Worm (Caenorhabditis elegans) whole organism, L3 larva: ENCODE results near the gene rps-21.

Source experiments
- ceh-82 ChIP-seq: fragments of 150-350 bp; optimal IDR thresholded peaks from 2 replicates; lab custom pipeline; 2014; ENCODE audit warnings: missing biosample characterization, missing genetic modification characterization
- eor-1 ChIP-seq, 2 experiments: fragments of 150-350 bp; optimal IDR thresholded peaks; 2 replicates each; lab custom pipeline; 2014 to 2018; ENCODE audit warnings: missing biosample characterization in 2 of 2, missing genetic modification characterization in 2 of 2
- nfya-1 ChIP-seq: sonication (generic microtip); optimal IDR thresholded peaks from 2 replicates; lab custom pipeline; 2017; ENCODE audit warnings: missing genetic modification characterization, mild to moderate bottlenecking, missing compliant biosample characterization, antibody characterized with exemption, moderate library complexity; ENCODE audit not compliant: insufficient read depth
- nhr-76 ChIP-seq: fragments of 150-350 bp; sonication (generic microtip); optimal IDR thresholded peaks from 5 replicates; lab custom pipeline; 2014; ENCODE audit warnings: missing biosample characterization, missing genetic modification characterization
- snpc-4 ChIP-seq: fragments of 150-350 bp; optimal IDR thresholded peaks from 2 replicates; lab custom pipeline; 2014; ENCODE audit warnings: missing biosample characterization, missing genetic modification characterization
- ztf-4 ChIP-seq: fragments of 150-350 bp; optimal IDR thresholded peaks from 2 replicates; lab custom pipeline; 2014; ENCODE audit warnings: missing biosample characterization, missing genetic modification characterization

The rps-21 gene

DNA sequence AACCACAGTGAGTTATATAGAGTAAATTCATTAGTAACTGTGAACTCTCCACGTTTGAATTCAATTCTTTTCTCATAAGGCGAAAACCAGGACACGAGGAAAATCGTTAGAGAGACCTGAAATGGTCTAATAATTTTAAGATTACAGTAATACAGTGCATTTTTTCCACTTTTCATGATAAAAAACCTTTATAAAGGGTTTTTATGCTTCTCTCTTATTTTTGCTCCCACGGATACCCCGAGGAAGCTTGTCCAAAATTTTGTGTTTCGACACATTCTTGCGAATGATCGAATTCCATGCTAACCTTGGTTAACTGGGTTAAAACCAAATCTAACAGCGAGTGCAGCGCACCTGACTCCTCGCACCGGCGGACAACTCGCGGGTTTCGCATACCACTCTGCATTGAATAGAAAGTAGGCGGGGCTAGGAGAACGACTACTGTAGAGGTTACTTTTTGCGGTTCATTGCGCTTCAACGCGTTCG lies 49.2 kb downstream of the rps-21 start (continued):
- TF ChIP-seq snpc-4 (tag; lab: Kevin White, UChicago), result peak; percentile 96
- TF ChIP-seq nhr-76, result no peak
- TF ChIP-seq ceh-82 (tag; lab: Kevin White, UChicago), result no peak
- TF ChIP-seq ztf-4 (tag; lab: Kevin White, UChicago), result no peak
- TF ChIP-seq eor-1 (tag; optimal IDR thresholded peaks at IDR 0.05; lab: Kevin White, UChicago), result no peak
- TF ChIP-seq nfya-1, result peak; percentile 72
